Worm (Caenorhabditis elegans): Measurements from ENCODE around the gene set-6.

Gene set-6

ce11 chrX:11934933-11935332, 39.5 kb downstream of the set-6 start (continued):
- TF ChIP-seq sptf-2 (GFP tag; optimal IDR thresholded peaks at IDR 0.05) (no peak), bed-1 (GFP tag; IDR thresholded peaks at IDR 0.05) (no peak)

ce11 chrX:11933547-11933946, 40.9 kb downstream of the set-6 start:
- TF ChIP-seq snpc-3.4 (tag; optimal IDR thresholded peaks at IDR 0.05) (peak; percentile 62), lsy-27 (tag; optimal IDR thresholded peaks at IDR 0.05; ENCODE audit: borderline replicate concordance, insufficient read depth) (no peak), F52B5.7 (tag; optimal IDR thresholded peaks at IDR 0.05) (no peak), ceh-100 (GFP tag; IDR thresholded peaks at IDR 0.05) (no peak), Y79H2A.3 (GFP tag; conservative IDR thresholded peaks at IDR 0.05) (no peak), let-607 (tag; optimal IDR thresholded peaks at IDR 0.05) (peak in 1 of 2 experiments; percentile 15), atf-7 (tag; optimal IDR thresholded peaks at IDR 0.05) (peak; percentile 26), nhr-80 (tag; optimal IDR thresholded peaks at IDR 0.05) (no peak), nhr-90 (tag; optimal IDR thresholded peaks at IDR 0.05) (peak; percentile 79), F57A8.1 (GFP tag; optimal IDR thresholded peaks at IDR 0.05) (peak; percentile 22), D2030.7 (GFP tag; IDR thresholded peaks at IDR 0.05) (peak; percentile 86), egl-18 (GFP tag; IDR thresholded peaks at IDR 0.05) (no peak), efl-1 (GFP tag; optimal IDR thresholded peaks at IDR 0.05) (no peak), ztf-28 (GFP tag; IDR thresholded peaks at IDR 0.05) (peak; percentile 71; the same call in 1 of the 2 replicates), snpc-4 (GFP tag; optimal IDR thresholded peaks at IDR 0.05) (peak; percentile 39), snpc-4 (tag; optimal IDR thresholded peaks at IDR 0.05) (peak in 2 of 4 experiments; percentile 56 to 70), madf-10 (tag; optimal IDR thresholded peaks at IDR 0.05) (peak; percentile 35), F49E8.2 (tag; optimal IDR thresholded peaks at IDR 0.05; ENCODE audit: insufficient read depth) (no peak), chd-7 (tag; optimal IDR thresholded peaks at IDR 0.05) (peak; percentile 39), somi-1 (GFP tag; optimal IDR thresholded peaks at IDR 0.05) (peak; percentile 6), repo-1 (tag; optimal IDR thresholded peaks at IDR 0.05) (no peak), dpl-1 (GFP tag; optimal IDR thresholded peaks at IDR 0.05) (no peak), B0035.1 (tag; optimal IDR thresholded peaks at IDR 0.05) (peak; percentile 42), rcor-1 (GFP tag; IDR thresholded peaks at IDR 0.05) (peak; percentile 27; the same call in 1 of the 2 replicates), lin-54 (GFP tag; optimal IDR thresholded peaks at IDR 0.05) (peak; percentile 52), zim-3 (tag; optimal IDR thresholded peaks at IDR 0.05) (peak; percentile 14), Y53G8AR.9 (GFP tag; conservative IDR thresholded peaks at IDR 0.05) (no peak), unc-62 (GFP tag; optimal IDR thresholded peaks at IDR 0.05) (no peak), cebp-2 (GFP tag; IDR thresholded peaks at IDR 0.05) (peak; percentile 85), madf-3 (GFP tag; IDR thresholded peaks at IDR 0.05) (0 out of 2 replicates have a peak, but pooled peaks have one; percentile 17), ztf-25 (GFP tag; IDR thresholded peaks at IDR 0.05) (peak; percentile 78; the same call in 1 of the 2 replicates), K11D2.4 (GFP tag; IDR thresholded peaks at IDR 0.05) (no peak), mcd-1 (GFP tag; IDR thresholded peaks at IDR 0.05) (no peak), ets-4 (GFP tag; optimal IDR thresholded peaks at IDR 0.05) (peak; percentile 4), F23B12.7 (tag; optimal IDR thresholded peaks at IDR 0.05; ENCODE audit: insufficient read depth) (no peak), egrh-3 (GFP tag; IDR thresholded peaks at IDR 0.05) (no peak), Y53F4B.3 (GFP tag; IDR thresholded peaks at IDR 0.05) (0 out of 2 replicates have a peak, but pooled peaks have one; percentile 26), lag-1 (GFP tag; IDR thresholded peaks at IDR 0.05) (no peak), Y67H2A.10 (GFP tag; conservative IDR thresholded peaks at IDR 0.05) (no peak), ccch-3 (GFP tag; optimal IDR thresholded peaks at IDR 0.05) (no peak), pbrm-1 (GFP tag; IDR thresholded peaks at IDR 0.05) (peak; percentile 78), attf-6 (GFP tag; IDR thresholded peaks at IDR 0.05) (peak; percentile 63), F37B4.10 (GFP tag; IDR thresholded peaks at IDR 0.05) (no peak), attf-5 (GFP tag; optimal IDR thresholded peaks at IDR 0.05) (peak; percentile 70), bed-1 (GFP tag; IDR thresholded peaks at IDR 0.05) (peak; percentile 56; the same call in 1 of the 2 replicates)

Data from whole organism, young adult.